Worm (Caenorhabditis elegans): ENCODE data around the gene vhl-1.

ce11 chrX:11328710-11329109 lies 21.6 kb downstream of the vhl-1 start:
- TF ChIP-seq nhr-237 (tag; optimal IDR thresholded peaks at IDR 0.05) (no peak), lin-39 (tag; optimal IDR thresholded peaks at IDR 0.05) (no peak), zag-1 (tag; optimal IDR thresholded peaks at IDR 0.05) (no peak), eor-1 (tag; optimal IDR thresholded peaks at IDR 0.05) (no peak), ZK546.5 (tag; optimal IDR thresholded peaks at IDR 0.05) (no peak), tbx-2 (tag; optimal IDR thresholded peaks at IDR 0.05) (no peak), nhr-11 (tag; optimal IDR thresholded peaks at IDR 0.05) (no peak)

All from whole organism, L3 larva.